Worm (Caenorhabditis elegans): ENCODE results near the gene Y41C4A.9.

- TF ChIP-seq cnd-1 (tag; optimal IDR thresholded peaks at IDR 0.05) (no peak), snpc-4 (tag; optimal IDR thresholded peaks at IDR 0.05) (no peak), mep-1 (tag; optimal IDR thresholded peaks at IDR 0.05) (no peak), lin-13 (tag; optimal IDR thresholded peaks at IDR 0.05) (no peak), nhr-12 (tag; optimal IDR thresholded peaks at IDR 0.05) (no peak), ham-2 (GFP tag; optimal IDR thresholded peaks at IDR 0.05) (no peak), ztf-11 (tag; optimal IDR thresholded peaks at IDR 0.05) (no peak), unc-39 (tag; optimal IDR thresholded peaks at IDR 0.05) (no peak), elt-1 (tag; optimal IDR thresholded peaks at IDR 0.05; ENCODE audit: borderline replicate concordance, insufficient read depth) (no peak), pha-4 (tag; optimal IDR thresholded peaks at IDR 0.05) (no peak), blmp-1 (tag; optimal IDR thresholded peaks at IDR 0.05) (no peak), nhr-76 (tag; optimal IDR thresholded peaks at IDR 0.05) (no peak), nhr-237 (tag; optimal IDR thresholded peaks at IDR 0.05) (no peak)
Observed at ce11 chrIII:11684770-11685169, 33.7 kb downstream of the Y41C4A.9 start.
